Fruit fly (Drosophila melanogaster) Kc167 (cell line): Measurements from ENCODE around the gene SrpRbeta.

ENCODE experiments used
- Myc ChIP-seq: fragments of >200 bp; optimal IDR thresholded peaks from 2 replicates; lab custom pipeline; 2017; ENCODE audit warnings: missing external identifiers
- Sin3A ChIP-seq: fragments of >200 bp; optimal IDR thresholded peaks from 2 replicates; lab custom pipeline; 2018; ENCODE audit warnings: missing external identifiers
- psq ChIP-seq: fragments of >200 bp; optimal IDR thresholded peaks from 2 replicates; lab custom pipeline; 2017; ENCODE audit warnings: missing external identifiers
- ttk ChIP-seq: sonication (Bioruptor generic); optimal IDR thresholded peaks from 2 replicates; lab custom pipeline; 2017; ENCODE audit warnings: missing external identifiers

DNA sequence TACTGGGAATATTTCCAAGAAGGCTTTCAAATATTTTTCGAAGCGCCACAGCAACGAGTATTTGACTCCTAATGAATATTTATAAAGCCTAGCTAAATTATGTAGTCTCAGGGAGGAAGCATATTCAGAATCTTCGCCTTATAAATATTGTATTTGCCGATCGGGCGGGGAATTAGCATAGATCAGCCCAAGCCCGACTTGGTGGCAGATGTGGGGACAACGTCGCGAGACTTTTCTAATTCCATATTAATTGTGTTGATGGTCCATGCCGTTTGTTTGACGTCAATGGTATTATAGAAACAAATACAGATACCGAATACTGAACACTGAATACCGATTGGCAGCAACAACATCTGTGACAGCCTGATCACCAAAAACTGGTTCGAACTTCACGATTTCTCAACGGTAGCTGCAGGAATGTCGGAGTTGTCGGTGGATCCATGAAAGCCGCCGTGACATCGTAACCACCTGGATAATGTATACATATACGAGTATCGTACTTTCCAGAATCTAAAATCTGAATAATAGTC, 16.3 kb downstream of the SrpRbeta start:
- TF ChIP-seq psq (lab: Kevin White, UChicago), result no peak
- TF ChIP-seq ttk (lab: Kevin White, UChicago), result no peak
- TF ChIP-seq Myc (lab: Kevin White, UChicago), result no peak
- no peak for TF ChIP-seq Sin3A
